Worm (Caenorhabditis elegans): ENCODE results near the gene gem-4.

DNA sequence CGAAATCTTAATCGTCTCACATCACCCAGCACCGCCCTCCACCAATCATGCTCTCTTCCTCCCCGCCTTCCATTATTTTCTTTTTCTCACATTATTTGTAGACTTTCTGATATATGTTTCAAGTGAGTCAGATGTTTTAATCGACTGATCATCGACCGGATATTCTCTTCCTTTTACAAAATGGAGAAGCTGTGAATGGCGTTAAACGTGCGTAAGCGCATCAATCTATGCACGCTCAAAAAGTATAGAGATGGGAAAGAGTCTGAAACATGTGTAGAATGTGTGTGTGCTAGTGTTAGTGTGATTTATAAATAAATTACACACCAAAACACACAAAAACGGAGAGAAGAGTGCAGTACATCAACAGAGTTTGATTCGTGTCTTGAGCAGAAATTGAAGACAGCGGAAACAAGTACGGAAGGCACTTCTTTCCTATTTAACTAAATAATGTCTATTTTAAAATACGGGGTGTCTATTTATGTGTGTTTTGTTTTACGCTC lies 31.6 kb downstream of the gem-4 start:
- TF ChIP-seq him-1 (tag; optimal IDR thresholded peaks at IDR 0.05) (no peak), W03F9.2 (tag; optimal IDR thresholded peaks at IDR 0.05) (no peak), dao-5 (tag; optimal IDR thresholded peaks at IDR 0.05) (no peak)
